Fruit fly (Drosophila melanogaster) whole organism, embryonic: Measurements from ENCODE around the gene IRSp53.
A peak's percentile ranks its signal among the peaks of the same experiment; 100 is the strongest.

ENCODE experiments used
- Ada2b ChIP-seq: fragments of 200-800 bp; sonication (Bioruptor generic); IDR thresholded peaks from 2 replicates; pipeline ENCODE4 v1.3.6; 2022; ENCODE audit warnings: missing biosample characterization, missing genetic modification characterization
- CG10267 ChIP-seq: fragments of 200-800 bp; sonication (Bioruptor generic); optimal IDR thresholded peaks from 2 replicates; lab custom pipeline; 2018; ENCODE audit warnings: missing biosample characterization, mild to moderate bottlenecking, missing genetic modification characterization, moderate library complexity
- CG10565 ChIP-seq: fragments of 200-800 bp; sonication (Bioruptor generic); optimal IDR thresholded peaks from 3 replicates; lab custom pipeline; 2016; ENCODE audit warnings: missing biosample characterization, mild to moderate bottlenecking, missing genetic modification characterization
- CG12391 ChIP-seq: fragments of 200-800 bp; sonication (Bioruptor generic); optimal IDR thresholded peaks from 3 replicates; lab custom pipeline; 2018; ENCODE audit warnings: missing biosample characterization, mild to moderate bottlenecking, missing genetic modification characterization, moderate library complexity
- CG13624 ChIP-seq: fragments of 200-800 bp; sonication (Bioruptor generic); optimal IDR thresholded peaks from 2 replicates; lab custom pipeline; 2016; ENCODE audit warnings: missing biosample characterization, missing genetic modification characterization
- CG13775 ChIP-seq: fragments of 200-800 bp; sonication (Bioruptor generic); optimal IDR thresholded peaks from 3 replicates; lab custom pipeline; 2017; ENCODE audit warnings: missing biosample characterization, mild to moderate bottlenecking, missing genetic modification characterization
- CG14014 ChIP-seq: fragments of 200-800 bp; sonication (Bioruptor generic); IDR thresholded peaks from 2 replicates; pipeline ENCODE4 v1.3.6; 2022; ENCODE audit warnings: missing biosample characterization, missing genetic modification characterization
- CG14441 ChIP-seq: fragments of 200-800 bp; sonication (Bioruptor generic); IDR thresholded peaks from 2 replicates; pipeline ENCODE4 v1.3.6; 2022; ENCODE audit warnings: missing biosample characterization, missing genetic modification characterization
- CG14667 ChIP-seq: fragments of 200-800 bp; sonication (Bioruptor generic); IDR thresholded peaks from 2 replicates; pipeline ENCODE4 v1.3.6; 2022; ENCODE audit warnings: missing biosample characterization, missing genetic modification characterization
- CG1529 ChIP-seq: fragments of 200-800 bp; sonication (Bioruptor generic); optimal IDR thresholded peaks from 3 replicates; lab custom pipeline; 2018; ENCODE audit warnings: missing biosample characterization, missing genetic modification characterization
- CG15514 ChIP-seq: fragments of 200-800 bp; sonication (Bioruptor generic); optimal IDR thresholded peaks from 3 replicates; lab custom pipeline; 2017; ENCODE audit warnings: missing biosample characterization, missing genetic modification characterization, mild to moderate bottlenecking, moderate library complexity, missing genetic modification reagents
- CG1603 ChIP-seq: fragments of 200-800 bp; sonication (Bioruptor generic); optimal IDR thresholded peaks from 2 replicates; lab custom pipeline; 2019; ENCODE audit warnings: missing biosample characterization, mild to moderate bottlenecking, missing genetic modification characterization, moderate library complexity
- CG17612 ChIP-seq: fragments of 200-800 bp; sonication (Bioruptor generic); IDR thresholded peaks from 2 replicates; pipeline ENCODE4 v1.3.6; 2022; ENCODE audit warnings: missing biosample characterization, missing genetic modification characterization
- CG2120 ChIP-seq: fragments of 200-800 bp; sonication (Bioruptor generic); optimal IDR thresholded peaks from 3 replicates; lab custom pipeline; 2016; ENCODE audit warnings: missing biosample characterization, missing genetic modification characterization
- CG2199 ChIP-seq: fragments of 200-800 bp; sonication (Bioruptor generic); IDR thresholded peaks from 3 replicates; pipeline ENCODE4 v1.3.6; 2022; ENCODE audit warnings: missing biosample characterization, missing genetic modification characterization
- CG3065 ChIP-seq: fragments of 200-800 bp; sonication (Bioruptor generic); optimal IDR thresholded peaks from 2 replicates; lab custom pipeline; 2016; ENCODE audit warnings: missing biosample characterization, missing genetic modification characterization
- CG4282 ChIP-seq: fragments of 200-800 bp; sonication (Bioruptor generic); optimal IDR thresholded peaks from 2 replicates; lab custom pipeline; 2016; ENCODE audit warnings: missing biosample characterization, missing genetic modification characterization
- CG6765 ChIP-seq: fragments of 200-800 bp; sonication (Bioruptor generic); optimal IDR thresholded peaks from 3 replicates; lab custom pipeline; 2017; ENCODE audit warnings: missing biosample characterization, mild to moderate bottlenecking, missing genetic modification characterization
- CG8359 ChIP-seq: fragments of 200-800 bp; sonication (Bioruptor generic); optimal IDR thresholded peaks from 2 replicates; lab custom pipeline; 2017; ENCODE audit warnings: missing biosample characterization, mild to moderate bottlenecking, missing genetic modification characterization, borderline replicate concordance
- CG8944 ChIP-seq: fragments of 200-800 bp; sonication (Bioruptor generic); optimal IDR thresholded peaks from 3 replicates; lab custom pipeline; 2016; ENCODE audit warnings: missing biosample characterization, missing genetic modification characterization
- CG9797 ChIP-seq: fragments of 200-800 bp; sonication (Bioruptor generic); optimal IDR thresholded peaks from 3 replicates; lab custom pipeline; 2018; ENCODE audit warnings: missing biosample characterization, mild to moderate bottlenecking, missing genetic modification characterization
- CoRest ChIP-seq: fragments of 200-800 bp; sonication (Bioruptor generic); optimal IDR thresholded peaks from 3 replicates; lab custom pipeline; 2018; ENCODE audit warnings: missing biosample characterization, mild to moderate bottlenecking, missing genetic modification characterization, moderate library complexity
- Dref ChIP-seq: fragments of 200-800 bp; sonication (Bioruptor generic); IDR thresholded peaks from 2 replicates; pipeline ENCODE4 v1.3.6; 2022; ENCODE audit warnings: missing biosample characterization, missing genetic modification characterization
- E2f1 ChIP-seq: fragments of 200-800 bp; sonication (Bioruptor generic); IDR thresholded peaks from 2 replicates; pipeline ENCODE4 v1.3.6; 2022; ENCODE audit warnings: missing biosample characterization, missing genetic modification characterization
- Ets97D ChIP-seq: fragments of 200-800 bp; sonication (Bioruptor generic); optimal IDR thresholded peaks from 3 replicates; lab custom pipeline; 2016; ENCODE audit warnings: missing biosample characterization, missing genetic modification characterization
- Fer2 ChIP-seq: fragments of 200-800 bp; sonication (Bioruptor generic); optimal IDR thresholded peaks from 2 replicates; lab custom pipeline; 2018; ENCODE audit warnings: missing biosample characterization, mild to moderate bottlenecking, missing genetic modification characterization, moderate library complexity
- Hmx ChIP-seq: fragments of 200-800 bp; sonication (Bioruptor generic); optimal IDR thresholded peaks from 2 replicates; lab custom pipeline; 2016; ENCODE audit warnings: missing biosample characterization, missing genetic modification characterization
- Lhr ChIP-seq: fragments of 200-800 bp; sonication (Bioruptor generic); optimal IDR thresholded peaks from 3 replicates; lab custom pipeline; 2017; ENCODE audit warnings: mild to moderate bottlenecking, missing biosample characterization, missing genetic modification reagents, missing genetic modification characterization
- Mrtf ChIP-seq: fragments of 200-800 bp; sonication (Bioruptor generic); IDR thresholded peaks from 3 replicates; pipeline ENCODE4 v1.3.6; 2022; ENCODE audit warnings: missing biosample characterization, missing genetic modification characterization
- Nf-YC ChIP-seq: fragments of 200-800 bp; optimal IDR thresholded peaks from 3 replicates; lab custom pipeline; 2019; ENCODE audit warnings: missing biosample characterization, mild to moderate bottlenecking, missing genetic modification characterization, moderate library complexity
- Pdp1 ChIP-seq, 2 experiments: fragments of 200-800 bp; sonication (Bioruptor generic); optimal IDR thresholded peaks; 3 replicates each; lab custom pipeline; 2016; ENCODE audit warnings: missing biosample characterization in 2 of 2, missing genetic modification characterization in 2 of 2, mild to moderate bottlenecking in 1 of 2, moderate library complexity in 1 of 2
- Poxn ChIP-seq: fragments of 200-800 bp; sonication (Bioruptor generic); IDR thresholded peaks from 2 replicates; pipeline ENCODE4 v1.3.6; 2022; ENCODE audit warnings: missing biosample characterization, missing genetic modification characterization
- Rx ChIP-seq: fragments of 200-800 bp; sonication (Bioruptor generic); IDR thresholded peaks from 2 replicates; pipeline ENCODE4 v1.3.6; 2022; ENCODE audit warnings: missing biosample characterization, missing genetic modification characterization
- Sry-β ChIP-seq: fragments of 200-800 bp; sonication (Bioruptor generic); optimal IDR thresholded peaks from 2 replicates; lab custom pipeline; 2018; ENCODE audit warnings: missing biosample characterization, mild to moderate bottlenecking, missing genetic modification characterization, moderate library complexity
- ab ChIP-seq: fragments of 200-800 bp; sonication (Bioruptor generic); optimal IDR thresholded peaks from 2 replicates; lab custom pipeline; 2016; ENCODE audit warnings: missing biosample characterization, missing genetic modification characterization
- ara ChIP-seq: fragments of 200-800 bp; sonication (Bioruptor generic); IDR thresholded peaks from 2 replicates; pipeline ENCODE4 v1.3.6; 2022; ENCODE audit warnings: missing biosample characterization, missing genetic modification characterization
- ase ChIP-seq: fragments of 200-800 bp; sonication (Bioruptor generic); IDR thresholded peaks from 3 replicates; pipeline ENCODE4 v1.3.6; 2022; ENCODE audit warnings: missing biosample characterization, missing genetic modification characterization
- chinmo ChIP-seq: fragments of 200-800 bp; sonication (Bioruptor generic); IDR thresholded peaks from 4 replicates; pipeline ENCODE4 v1.3.6; 2022; ENCODE audit warnings: missing biosample characterization, missing genetic modification characterization; ENCODE audit not compliant: partially characterized antibody
- gsb-n ChIP-seq: fragments of 200-800 bp; sonication (Bioruptor generic); optimal IDR thresholded peaks from 3 replicates; lab custom pipeline; 2018; ENCODE audit warnings: missing biosample characterization, mild to moderate bottlenecking, missing genetic modification characterization
- hkb ChIP-seq, 2 experiments: fragments of 200-800 bp in 1 of 2; fragments of >200 bp in 1 of 2; sonication (Bioruptor generic) in 1 of 2; IDR thresholded peaks in 1 of 2; optimal IDR thresholded peaks in 1 of 2; 2 replicates each; pipeline versions ENCODE4 v1.3.6 to Lab custom; 2017 to 2022; ENCODE audit warnings: missing biosample characterization in 1 of 2, missing genetic modification characterization in 1 of 2
- kay ChIP-seq: fragments of 200-800 bp; sonication (Bioruptor generic); optimal IDR thresholded peaks from 2 replicates; lab custom pipeline; 2016; ENCODE audit warnings: missing biosample characterization, missing genetic modification characterization
- lov ChIP-seq, 2 experiments: fragments of 200-800 bp in 1 of 2; fragments of >200 bp in 1 of 2; sonication (Bioruptor generic) in 1 of 2; IDR thresholded peaks in 1 of 2; optimal IDR thresholded peaks in 1 of 2; 2 replicates in 1 of 2; 3 replicates in 1 of 2; pipeline versions ENCODE4 v1.3.6 to Lab custom; 2017 to 2022; ENCODE audit warnings: missing biosample characterization in 1 of 2, missing genetic modification characterization in 1 of 2
- nmo ChIP-seq: fragments of 200-800 bp; sonication (Bioruptor generic); optimal IDR thresholded peaks from 2 replicates; lab custom pipeline; 2018; ENCODE audit warnings: missing biosample characterization, mild to moderate bottlenecking, missing genetic modification characterization, moderate library complexity
- pfk ChIP-seq: fragments of 200-800 bp; sonication (Bioruptor generic); optimal IDR thresholded peaks from 2 replicates; lab custom pipeline; 2018; ENCODE audit warnings: missing biosample characterization, mild to moderate bottlenecking, missing genetic modification characterization, moderate library complexity
- salm ChIP-seq: fragments of 200-800 bp; sonication (Bioruptor generic); optimal IDR thresholded peaks from 2 replicates; lab custom pipeline; 2018; ENCODE audit warnings: missing biosample characterization, mild to moderate bottlenecking, missing genetic modification characterization
- sd ChIP-seq: fragments of 200-800 bp; sonication (Bioruptor generic); optimal IDR thresholded peaks from 3 replicates; lab custom pipeline; 2018; ENCODE audit warnings: missing biosample characterization, mild to moderate bottlenecking, missing genetic modification characterization, moderate library complexity
- ssp ChIP-seq: fragments of 200-800 bp; sonication (Bioruptor generic); IDR thresholded peaks from 2 replicates; pipeline ENCODE4 v1.3.6; 2022; ENCODE audit warnings: missing biosample characterization, missing genetic modification characterization
- tna ChIP-seq: fragments of 200-800 bp; sonication (Bioruptor generic); IDR thresholded peaks from 2 replicates; pipeline ENCODE4 v1.3.6; 2022; ENCODE audit warnings: missing biosample characterization, missing genetic modification characterization; ENCODE audit not compliant: partially characterized antibody
- zen ChIP-seq: fragments of 200-800 bp; sonication (Bioruptor generic); optimal IDR thresholded peaks from 3 replicates; lab custom pipeline; 2018; ENCODE audit warnings: missing biosample characterization, mild to moderate bottlenecking, missing genetic modification characterization, moderate library complexity

The IRSp53 gene

DNA sequence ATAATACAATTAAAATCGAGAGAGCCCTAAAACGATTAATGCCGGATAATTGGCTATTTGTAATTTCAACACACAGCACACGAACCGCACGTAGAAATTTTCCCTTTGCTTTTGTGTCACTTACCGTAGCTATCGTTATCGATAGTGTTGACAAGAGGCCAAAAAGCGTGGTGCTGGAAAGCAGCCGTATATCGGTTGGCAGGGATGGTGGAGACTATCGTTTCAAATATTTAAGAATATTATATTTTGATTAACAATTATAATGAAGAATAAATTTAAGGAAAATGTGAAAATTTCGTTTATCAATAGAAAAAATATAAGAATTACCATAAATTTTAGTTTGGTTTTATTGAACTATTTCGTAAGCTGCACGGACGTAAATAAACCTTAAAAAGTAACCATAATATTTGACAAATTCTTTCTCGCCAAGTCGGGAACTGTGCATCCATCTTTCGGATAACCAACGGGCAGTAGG lies 42.8 kb upstream of the IRSp53 start, which contains the start of gene JIL-1 (continued):
- TF ChIP-seq CG2199 (GFP tag; lab: Robert Waterston, UW): 0 out of 3 replicates have a peak, but pooled peaks have one; percentile 26
- TF ChIP-seq Nf-YC (tag; lab: Kevin White, UChicago): peak; percentile 65
- TF ChIP-seq CG1603 (tag; lab: Kevin White, UChicago): peak; percentile 35
- peak; percentile 55; the same call in 1 of the 3 replicates for TF ChIP-seq Mrtf (GFP tag; lab: Robert Waterston, UW)
- TF ChIP-seq CG12391: peak; percentile 71
- TF ChIP-seq Pdp1 (GFP tag; optimal IDR thresholded peaks at IDR 0.05; lab: Kevin White, UChicago): peak; percentile 1 to 59
- TF ChIP-seq tna (GFP tag; lab: Robert Waterston, UW): peak; percentile 73
- TF ChIP-seq CoRest (tag; lab: Kevin White, UChicago): peak; percentile 60
- no peak for TF ChIP-seq CG3065
- TF ChIP-seq Ada2b: peak; percentile 66
- peak; percentile 67; the same call in 2 of the 4 replicates for TF ChIP-seq chinmo
- peak; percentile 56 for TF ChIP-seq nmo (GFP tag; lab: Kevin White, UChicago)
- TF ChIP-seq ase (GFP tag; lab: Robert Waterston, UW): peak; percentile 76
- peak; percentile 85 for TF ChIP-seq CG2120
- peak; percentile 65 for TF ChIP-seq E2f1 (GFP tag; lab: Robert Waterston, UW)
- TF ChIP-seq sd (tag; lab: Kevin White, UChicago): no peak
- peak; percentile 11 for TF ChIP-seq CG1529 (GFP tag; lab: Kevin White, UChicago)
- no peak for TF ChIP-seq Lhr (GFP tag; lab: Kevin White, UChicago)
- TF ChIP-seq CG14441 (GFP tag; lab: Robert Waterston, UW): peak; percentile 77
- TF ChIP-seq CG15514 (GFP tag; lab: Kevin White, UChicago): peak; percentile 53
- peak; percentile 37 for TF ChIP-seq CG13775 (GFP tag; lab: Kevin White, UChicago)
- no peak for TF ChIP-seq ab
- no peak for TF ChIP-seq Fer2 (tag; lab: Kevin White, UChicago)
- TF ChIP-seq hkb (optimal IDR thresholded peaks at IDR 0.05; lab: Kevin White, UChicago): no peak
- TF ChIP-seq hkb (GFP tag; IDR thresholded peaks at IDR 0.05; lab: Robert Waterston, UW): peak; percentile 26; the same call in 1 of the 2 replicates
- peak; percentile 46 for TF ChIP-seq CG6765 (GFP tag; lab: Kevin White, UChicago)
- no peak for TF ChIP-seq salm
- TF ChIP-seq zen: peak; percentile 55
- TF ChIP-seq CG8359 (GFP tag; lab: Kevin White, UChicago): no peak
- peak; percentile 57 for TF ChIP-seq ssp (GFP tag; lab: Robert Waterston, UW)
- peak; percentile 12 for TF ChIP-seq CG8944 (GFP tag; lab: Kevin White, UChicago)
- peak; percentile 68; the same call in 1 of the 2 replicates for TF ChIP-seq ara (GFP tag; lab: Robert Waterston, UW)
- peak; percentile 32 for TF ChIP-seq gsb-n (tag; lab: Kevin White, UChicago)
- TF ChIP-seq pfk: no peak
- TF ChIP-seq CG14667 (GFP tag; lab: Robert Waterston, UW): peak; percentile 41; the same call in 1 of the 2 replicates
- TF ChIP-seq CG4282 (GFP tag; lab: Kevin White, UChicago): peak; percentile 34
- no peak for TF ChIP-seq Hmx (GFP tag; lab: Kevin White, UChicago)
- TF ChIP-seq lov (optimal IDR thresholded peaks at IDR 0.05; lab: Kevin White, UChicago): no peak
- peak; percentile 61; the same call in 1 of the 3 replicates for TF ChIP-seq lov (GFP tag; IDR thresholded peaks at IDR 0.05; lab: Robert Waterston, UW)
- TF ChIP-seq Rx (GFP tag; lab: Robert Waterston, UW): peak; percentile 52
- no peak for TF ChIP-seq Poxn (GFP tag; lab: Robert Waterston, UW)
- TF ChIP-seq CG17612 (GFP tag; lab: Robert Waterston, UW): no peak
- TF ChIP-seq CG9797 (GFP tag; lab: Kevin White, UChicago): peak; percentile 18
- TF ChIP-seq CG13624 (GFP tag; lab: Kevin White, UChicago): peak; percentile 46
- TF ChIP-seq CG10565 (GFP tag; lab: Kevin White, UChicago): no peak
- peak; percentile 4 for TF ChIP-seq Sry-β (GFP tag; lab: Kevin White, UChicago)
- TF ChIP-seq Dref (GFP tag; lab: Robert Waterston, UW): peak; percentile 84
- peak; percentile 96 for TF ChIP-seq CG10267
- TF ChIP-seq CG14014: peak; percentile 62
- peak; percentile 32 for TF ChIP-seq kay
- peak; percentile 54 for TF ChIP-seq Ets97D (GFP tag; lab: Kevin White, UChicago)
